Fruit fly (Drosophila melanogaster) whole organism, adult: Measurements from ENCODE around the gene CG1774.

ENCODE experiments used
- CG11617 ChIP-seq: fragments of 200-800 bp; sonication (Bioruptor generic); optimal IDR thresholded peaks from 2 replicates; lab custom pipeline; 2017; ENCODE audit warnings: mild to moderate bottlenecking, missing biosample characterization, missing genetic modification reagents, missing genetic modification characterization
- CG12768 ChIP-seq: fragments of 200-800 bp; sonication (Bioruptor generic); optimal IDR thresholded peaks from 2 replicates; lab custom pipeline; 2017; ENCODE audit warnings: missing biosample characterization, missing genetic modification characterization, mild to moderate bottlenecking, moderate library complexity, missing genetic modification reagents
- CG14711 ChIP-seq: fragments of 200-800 bp; sonication (Bioruptor generic); optimal IDR thresholded peaks from 2 replicates; lab custom pipeline; 2018; ENCODE audit warnings: missing biosample characterization, mild to moderate bottlenecking, missing genetic modification characterization, moderate library complexity
- CG1620 ChIP-seq: fragments of 200-800 bp; sonication (Bioruptor generic); optimal IDR thresholded peaks from 2 replicates; lab custom pipeline; 2016; ENCODE audit warnings: missing biosample characterization, missing genetic modification characterization
- CG33017 ChIP-seq: fragments of 200-800 bp; sonication (Bioruptor generic); optimal IDR thresholded peaks from 2 replicates; lab custom pipeline; 2018; ENCODE audit warnings: missing biosample characterization, mild to moderate bottlenecking, missing genetic modification characterization, moderate library complexity
- CG5204 ChIP-seq: fragments of 200-800 bp; sonication (Bioruptor generic); optimal IDR thresholded peaks from 2 replicates; lab custom pipeline; 2016; ENCODE audit warnings: missing biosample characterization, missing genetic modification characterization
- CG7045 ChIP-seq: fragments of 200-800 bp; sonication (Bioruptor generic); optimal IDR thresholded peaks from 2 replicates; lab custom pipeline; 2017; ENCODE audit warnings: missing biosample characterization, mild to moderate bottlenecking, missing genetic modification characterization
- CG7101 ChIP-seq: fragments of 200-800 bp; sonication (Bioruptor generic); optimal IDR thresholded peaks from 2 replicates; lab custom pipeline; 2018; ENCODE audit warnings: missing biosample characterization, mild to moderate bottlenecking, missing genetic modification characterization, moderate library complexity
- Clk ChIP-seq: fragments of 200-800 bp; sonication (Bioruptor generic); optimal IDR thresholded peaks from 2 replicates; lab custom pipeline; 2017; ENCODE audit warnings: missing biosample characterization, missing genetic modification characterization
- Crg-1 ChIP-seq: fragments of 200-800 bp; sonication (Bioruptor generic); optimal IDR thresholded peaks from 2 replicates; lab custom pipeline; 2016; ENCODE audit warnings: missing biosample characterization, missing genetic modification characterization
- Hr96 ChIP-seq: fragments of 200-800 bp; sonication (Bioruptor generic); optimal IDR thresholded peaks from 2 replicates; lab custom pipeline; 2016; ENCODE audit warnings: missing biosample characterization, missing genetic modification characterization
- Mnt ChIP-seq: fragments of 200-800 bp; sonication (Bioruptor generic); optimal IDR thresholded peaks from 2 replicates; lab custom pipeline; 2016; ENCODE audit warnings: missing biosample characterization, mild to moderate bottlenecking, missing genetic modification characterization
- bab1 ChIP-seq: fragments of 200-800 bp; sonication (Bioruptor generic); optimal IDR thresholded peaks from 3 replicates; lab custom pipeline; 2019; ENCODE audit warnings: missing biosample characterization, mild to moderate bottlenecking, missing genetic modification characterization, moderate library complexity
- cic ChIP-seq: fragments of 200-800 bp; sonication (Bioruptor generic); optimal IDR thresholded peaks from 2 replicates; lab custom pipeline; 2017; ENCODE audit warnings: missing biosample characterization, mild to moderate bottlenecking, missing genetic modification characterization, moderate library complexity
- cnc ChIP-seq, 2 experiments: fragments of >200 bp; optimal IDR thresholded peaks; 2 replicates each; lab custom pipeline; 2017
- kay ChIP-seq: fragments of 200-800 bp; sonication (Bioruptor generic); peaks from one replicate; lab custom pipeline; 2016; ENCODE audit warnings: missing biosample characterization, missing genetic modification characterization, borderline replicate concordance
- ovo ChIP-seq: fragments of 200-800 bp; sonication (Bioruptor generic); optimal IDR thresholded peaks from 2 replicates; lab custom pipeline; 2016; ENCODE audit warnings: missing biosample characterization, missing genetic modification characterization
- pad ChIP-seq: fragments of 200-800 bp; sonication (Bioruptor generic); optimal IDR thresholded peaks from 3 replicates; lab custom pipeline; 2017; ENCODE audit warnings: missing biosample characterization, missing genetic modification characterization, mild to moderate bottlenecking, moderate library complexity, missing genetic modification reagents
- tj ChIP-seq: fragments of 200-800 bp; sonication (Bioruptor generic); optimal IDR thresholded peaks from 3 replicates; lab custom pipeline; 2017; ENCODE audit warnings: missing biosample characterization, mild to moderate bottlenecking, missing genetic modification characterization, moderate library complexity
- toe ChIP-seq: fragments of 200-800 bp; sonication (Bioruptor generic); optimal IDR thresholded peaks from 2 replicates; lab custom pipeline; 2016; ENCODE audit warnings: missing biosample characterization, missing genetic modification characterization

The CG1774 gene

dm6 chr3R:31610639-31611594 lies 18.3 kb downstream of the CG1774 start, which contains the start of gene Med:
Gene Med, plus strand, starts transcription at chr3R:31611046.
- TF ChIP-seq cic: peak; percentile 58
- TF ChIP-seq cnc (optimal IDR thresholded peaks at IDR 0.05; lab: Kevin White, UChicago): no peak
- no peak for TF ChIP-seq CG33017 (tag; lab: Kevin White, UChicago)
- peak; percentile 2 for TF ChIP-seq bab1
- TF ChIP-seq ovo: no peak
- peak; percentile 39 for TF ChIP-seq tj (GFP tag; lab: Kevin White, UChicago)
- TF ChIP-seq pad: peak; percentile 29
- TF ChIP-seq Mnt (GFP tag; lab: Kevin White, UChicago): peak; percentile 21
- TF ChIP-seq CG7045: no peak
- TF ChIP-seq Hr96 (GFP tag; lab: Kevin White, UChicago): no peak
- TF ChIP-seq Clk: no peak
- no peak for TF ChIP-seq kay
- TF ChIP-seq Crg-1: no peak
- TF ChIP-seq CG11617 (GFP tag; lab: Kevin White, UChicago): peak; percentile 15
- peak; percentile 13 for TF ChIP-seq CG7101 (tag; lab: Kevin White, UChicago)
- no peak for TF ChIP-seq CG1620 (GFP tag; lab: Kevin White, UChicago)

- no peak for TF ChIP-seq toe
- no peak for TF ChIP-seq bab1
- TF ChIP-seq Hr96 (GFP tag; lab: Kevin White, UChicago): no peak
- no peak for TF ChIP-seq Mnt (GFP tag; lab: Kevin White, UChicago)
- TF ChIP-seq tj (GFP tag; lab: Kevin White, UChicago): no peak
- no peak for TF ChIP-seq Crg-1
- TF ChIP-seq CG5204 (GFP tag; lab: Kevin White, UChicago): no peak
- TF ChIP-seq CG7101 (tag; lab: Kevin White, UChicago): no peak
- no peak for TF ChIP-seq cic
- TF ChIP-seq kay: no peak
- TF ChIP-seq CG12768 (GFP tag; lab: Kevin White, UChicago): no peak
- TF ChIP-seq CG7045: no peak
- TF ChIP-seq Clk: no peak
- TF ChIP-seq cnc (optimal IDR thresholded peaks at IDR 0.05; lab: Kevin White, UChicago): no peak
- TF ChIP-seq CG11617 (GFP tag; lab: Kevin White, UChicago): no peak
- no peak for TF ChIP-seq pad
- no peak for TF ChIP-seq ovo
- TF ChIP-seq CG14711 (tag; lab: Kevin White, UChicago): no peak
- no peak for TF ChIP-seq CG1620 (GFP tag; lab: Kevin White, UChicago)
- TF ChIP-seq CG33017 (tag; lab: Kevin White, UChicago): no peak
These were observed 20.0 kb downstream of the CG1774 start, which contains the start of gene CycG for dm6 chr3R:31612564-31612963. Gene CycG, minus strand, starts transcription at chr3R:31612664.

dm6 chr3R:31616001-31616400 lies 23.4 kb downstream of the CG1774 start, which contains the start of the genes Mnat9 and CG1792:
Gene Mnat9, minus strand, starts transcription at chr3R:31616160.
Gene CG1792, plus strand, starts transcription at chr3R:31616303.
- TF ChIP-seq CG7045 (peak; percentile 98), CG12768 (GFP tag; lab: Kevin White, UChicago) (peak; percentile 98), cnc (optimal IDR thresholded peaks at IDR 0.05; lab: Kevin White, UChicago) (no peak), Crg-1 (peak; percentile 97), CG5204 (GFP tag; lab: Kevin White, UChicago) (peak; percentile 97), bab1 (peak; percentile 99), CG11617 (GFP tag; lab: Kevin White, UChicago) (peak; percentile 97), Clk (peak; percentile 95), Hr96 (GFP tag; lab: Kevin White, UChicago) (peak; percentile 95), Mnt (GFP tag; lab: Kevin White, UChicago) (peak; percentile 88), CG1620 (GFP tag; lab: Kevin White, UChicago) (peak; percentile 99), CG33017 (tag; lab: Kevin White, UChicago) (peak; percentile 97), toe (peak; percentile 98), tj (GFP tag; lab: Kevin White, UChicago) (peak; percentile 87), ovo (peak; percentile 87), CG14711 (tag; lab: Kevin White, UChicago) (peak; percentile 97), cic (peak; percentile 80), kay (no peak), pad (peak; percentile 88), CG7101 (tag; lab: Kevin White, UChicago) (peak; percentile 98)

- TF ChIP-seq bab1 (peak; percentile 34), Clk (no peak), CG5204 (GFP tag; lab: Kevin White, UChicago) (no peak), CG33017 (tag; lab: Kevin White, UChicago) (no peak), toe (no peak)
These were observed 25.2 kb downstream of the CG1774 start, which contains the start of gene pasha for dm6 chr3R:31617801-31618200. Gene pasha, plus strand, starts transcription at chr3R:31617977.

dm6 chr3R:31621814-31622213 lies 29.2 kb downstream of the CG1774 start, which contains the start of gene kek6:
Gene kek6, plus strand, starts transcription at chr3R:31622136.
- TF ChIP-seq toe: no peak
- TF ChIP-seq CG1620 (GFP tag; lab: Kevin White, UChicago): no peak
- TF ChIP-seq CG11617 (GFP tag; lab: Kevin White, UChicago): no peak
- TF ChIP-seq kay: no peak
- TF ChIP-seq CG12768 (GFP tag; lab: Kevin White, UChicago): no peak
- TF ChIP-seq tj (GFP tag; lab: Kevin White, UChicago): no peak
- no peak for TF ChIP-seq CG7045
- TF ChIP-seq cic: no peak
- TF ChIP-seq Hr96 (GFP tag; lab: Kevin White, UChicago): no peak

dm6 chr3R:31622648-31623047 lies 30.0 kb downstream of the CG1774 start:
- TF ChIP-seq Crg-1 (no peak), CG12768 (GFP tag; lab: Kevin White, UChicago) (no peak), cnc (optimal IDR thresholded peaks at IDR 0.05; lab: Kevin White, UChicago) (no peak), CG11617 (GFP tag; lab: Kevin White, UChicago) (no peak), CG7101 (tag; lab: Kevin White, UChicago) (no peak), cic (no peak), Mnt (GFP tag; lab: Kevin White, UChicago) (no peak), CG14711 (tag; lab: Kevin White, UChicago) (no peak)
